Worm (Caenorhabditis elegans): ENCODE results near the gene F02E11.3.

- TF ChIP-seq ceh-82 (tag; optimal IDR thresholded peaks at IDR 0.05): no peak
- no peak for TF ChIP-seq aly-2 (tag; optimal IDR thresholded peaks at IDR 0.05)
- no peak for TF ChIP-seq sma-9 (GFP tag; optimal IDR thresholded peaks at IDR 0.05)
- TF ChIP-seq sma-9 (tag; optimal IDR thresholded peaks at IDR 0.05): no peak
Measured at ce11 chrII:3241842-3242241, 33.0 kb downstream of the F02E11.3 start.
